Worm (Caenorhabditis elegans) whole organism, mixed stage, embryonic: ENCODE data around the gene C53C11.1.

ENCODE experiments used
- cnd-1 ChIP-seq: fragments of 200-800 bp; sonication (Bioruptor generic); optimal IDR thresholded peaks from 2 replicates; lab custom pipeline; 2018; ENCODE audit warnings: mild to moderate bottlenecking, missing genetic modification characterization, missing compliant biosample characterization
- elt-3 ChIP-seq: fragments of 150-350 bp; optimal IDR thresholded peaks from 2 replicates; lab custom pipeline; 2014; ENCODE audit warnings: missing biosample characterization, missing genetic modification characterization
- mep-1 ChIP-seq: fragments of 150-350 bp; optimal IDR thresholded peaks from 2 replicates; lab custom pipeline; 2017; ENCODE audit warnings: missing biosample characterization, missing genetic modification reagents, missing genetic modification characterization, inconsistent platforms
- nhr-76 ChIP-seq: sonication (generic microtip); optimal IDR thresholded peaks from 2 replicates; lab custom pipeline; 2017; ENCODE audit warnings: missing biosample characterization, missing genetic modification characterization
- pha-4 ChIP-seq: fragments of 150-350 bp; optimal IDR thresholded peaks from 2 replicates; lab custom pipeline; 2018; ENCODE audit warnings: missing biosample characterization, missing genetic modification reagents, missing genetic modification characterization
- snpc-4 ChIP-seq: fragments of 150-350 bp; optimal IDR thresholded peaks from 2 replicates; lab custom pipeline; 2014; ENCODE audit warnings: missing biosample characterization, missing genetic modification characterization
- unc-39 ChIP-seq: fragments of 150-350 bp; optimal IDR thresholded peaks from 2 replicates; lab custom pipeline; 2014; ENCODE audit warnings: missing biosample characterization, missing genetic modification characterization

ce11 chrX:17386130-17386529, 45.5 kb downstream of the C53C11.1 start:
- no peak for TF ChIP-seq mep-1
- TF ChIP-seq cnd-1 (tag; lab: Kevin White, UChicago), result no peak
- no peak for TF ChIP-seq elt-3 (tag; lab: Kevin White, UChicago)
- TF ChIP-seq unc-39, result no peak
- no peak for TF ChIP-seq nhr-76 (tag; lab: Kevin White, UChicago)
- no peak for TF ChIP-seq snpc-4 (tag; lab: Kevin White, UChicago)
- TF ChIP-seq pha-4 (tag; lab: Kevin White, UChicago), result no peak
